Worm (Caenorhabditis elegans): ENCODE results near the gene abu-7.

Gene abu-7

ce11 chrV:5164682-5165081 is at the start of gene abu-7:
abu-7 (minus strand) TSS chrV:5164782.
- TF ChIP-seq ref-1 (GFP tag; conservative IDR thresholded peaks at IDR 0.05) (no peak), klf-2 (GFP tag; conservative IDR thresholded peaks at IDR 0.05) (no peak), tab-1 (GFP tag; IDR thresholded peaks at IDR 0.05) (no peak), med-1 (GFP tag; optimal IDR thresholded peaks at IDR 0.05; ENCODE audit: insufficient read depth) (no peak), cog-1 (tag; optimal IDR thresholded peaks at IDR 0.05) (no peak), flt-1 (GFP tag; IDR thresholded peaks at IDR 0.05) (no peak), ztf-23 (GFP tag; IDR thresholded peaks at IDR 0.05) (no peak), ztf-29 (GFP tag; IDR thresholded peaks at IDR 0.05) (no peak), T22C8.4 (GFP tag; IDR thresholded peaks at IDR 0.05) (no peak)

- no peak for TF ChIP-seq flt-1 (GFP tag; IDR thresholded peaks at IDR 0.05)
- no peak for TF ChIP-seq med-1 (GFP tag; optimal IDR thresholded peaks at IDR 0.05; ENCODE audit: insufficient read depth)
- TF ChIP-seq ztf-29 (GFP tag; IDR thresholded peaks at IDR 0.05) = no peak
- no peak for TF ChIP-seq T22C8.4 (GFP tag; IDR thresholded peaks at IDR 0.05)
- no peak for TF ChIP-seq cog-1 (tag; optimal IDR thresholded peaks at IDR 0.05)
- no peak for TF ChIP-seq tab-1 (GFP tag; IDR thresholded peaks at IDR 0.05)
- no peak for TF ChIP-seq ztf-23 (GFP tag; IDR thresholded peaks at IDR 0.05)
- no peak for TF ChIP-seq ref-1 (GFP tag; conservative IDR thresholded peaks at IDR 0.05)
- no peak for TF ChIP-seq klf-2 (GFP tag; conservative IDR thresholded peaks at IDR 0.05)
Observed at ce11 chrV:5213674-5214073, 49.1 kb upstream of the abu-7 start.

- TF ChIP-seq ref-1 (GFP tag; conservative IDR thresholded peaks at IDR 0.05) = no peak
- no peak for TF ChIP-seq T22C8.4 (GFP tag; IDR thresholded peaks at IDR 0.05)
- no peak for TF ChIP-seq klf-2 (GFP tag; conservative IDR thresholded peaks at IDR 0.05)
Observed at ce11 chrV:5204127-5204526, 39.5 kb upstream of the abu-7 start, which contains the start of gene ttc-37. ttc-37 (plus strand) TSS chrV:5204475.

- TF ChIP-seq ref-1 (GFP tag; conservative IDR thresholded peaks at IDR 0.05) (no peak), tab-1 (GFP tag; IDR thresholded peaks at IDR 0.05) (no peak), klf-2 (GFP tag; conservative IDR thresholded peaks at IDR 0.05) (no peak), T22C8.4 (GFP tag; IDR thresholded peaks at IDR 0.05) (no peak)
Observed at ce11 chrV:5203643-5204042, 39.1 kb upstream of the abu-7 start.

ce11 chrV:5201706-5202105 is 37.1 kb upstream of the abu-7 start:
- TF ChIP-seq ref-1 (GFP tag; conservative IDR thresholded peaks at IDR 0.05) = no peak
- TF ChIP-seq ztf-29 (GFP tag; IDR thresholded peaks at IDR 0.05) = no peak
- TF ChIP-seq cog-1 (tag; optimal IDR thresholded peaks at IDR 0.05) = no peak
- TF ChIP-seq tab-1 (GFP tag; IDR thresholded peaks at IDR 0.05) = no peak
- TF ChIP-seq klf-2 (GFP tag; conservative IDR thresholded peaks at IDR 0.05) = no peak
- TF ChIP-seq ztf-23 (GFP tag; IDR thresholded peaks at IDR 0.05) = no peak
- no peak for TF ChIP-seq med-1 (GFP tag; optimal IDR thresholded peaks at IDR 0.05; ENCODE audit: insufficient read depth)
- no peak for TF ChIP-seq flt-1 (GFP tag; IDR thresholded peaks at IDR 0.05)
- no peak for TF ChIP-seq T22C8.4 (GFP tag; IDR thresholded peaks at IDR 0.05)

ce11 chrV:5200188-5200587 is 35.6 kb upstream of the abu-7 start:
- no peak for TF ChIP-seq ref-1 (GFP tag; conservative IDR thresholded peaks at IDR 0.05)
- no peak for TF ChIP-seq tab-1 (GFP tag; IDR thresholded peaks at IDR 0.05)

ce11 chrV:5198240-5198639 is 33.7 kb upstream of the abu-7 start, which contains the start of gene Y47A7.2:
Y47A7.2 (minus strand) TSS chrV:5198340.
- TF ChIP-seq flt-1 (GFP tag; IDR thresholded peaks at IDR 0.05) = no peak
- no peak for TF ChIP-seq ztf-23 (GFP tag; IDR thresholded peaks at IDR 0.05)
- TF ChIP-seq ztf-29 (GFP tag; IDR thresholded peaks at IDR 0.05) = no peak
- no peak for TF ChIP-seq med-1 (GFP tag; optimal IDR thresholded peaks at IDR 0.05; ENCODE audit: insufficient read depth)
- no peak for TF ChIP-seq tab-1 (GFP tag; IDR thresholded peaks at IDR 0.05)
- TF ChIP-seq ref-1 (GFP tag; conservative IDR thresholded peaks at IDR 0.05) = no peak
- no peak for TF ChIP-seq T22C8.4 (GFP tag; IDR thresholded peaks at IDR 0.05)
- TF ChIP-seq klf-2 (GFP tag; conservative IDR thresholded peaks at IDR 0.05) = no peak
- TF ChIP-seq cog-1 (tag; optimal IDR thresholded peaks at IDR 0.05) = no peak

ce11 chrV:5194508-5194907 is 29.9 kb upstream of the abu-7 start, which contains the start of gene abu-8:
abu-8 (minus strand) TSS chrV:5194608.
- TF ChIP-seq med-1 (GFP tag; optimal IDR thresholded peaks at IDR 0.05; ENCODE audit: insufficient read depth) (no peak), ref-1 (GFP tag; conservative IDR thresholded peaks at IDR 0.05) (no peak), klf-2 (GFP tag; conservative IDR thresholded peaks at IDR 0.05) (0 out of 2 replicates have a peak, but pooled peaks have one; percentile 18), tab-1 (GFP tag; IDR thresholded peaks at IDR 0.05) (no peak)

ce11 chrV:5192501-5192900 is 27.9 kb upstream of the abu-7 start, which contains the start of gene C03A7.13:
C03A7.13 (minus strand) TSS chrV:5192543.
- TF ChIP-seq cog-1 (tag; optimal IDR thresholded peaks at IDR 0.05) (no peak), ztf-23 (GFP tag; IDR thresholded peaks at IDR 0.05) (no peak), klf-2 (GFP tag; conservative IDR thresholded peaks at IDR 0.05) (no peak), tab-1 (GFP tag; IDR thresholded peaks at IDR 0.05) (no peak), ref-1 (GFP tag; conservative IDR thresholded peaks at IDR 0.05) (no peak), T22C8.4 (GFP tag; IDR thresholded peaks at IDR 0.05) (no peak), med-1 (GFP tag; optimal IDR thresholded peaks at IDR 0.05; ENCODE audit: insufficient read depth) (no peak), flt-1 (GFP tag; IDR thresholded peaks at IDR 0.05) (no peak), ztf-29 (GFP tag; IDR thresholded peaks at IDR 0.05) (no peak)

ce11 chrV:5181612-5182011 is 17.0 kb upstream of the abu-7 start, which contains the start of gene C03A7.2:
C03A7.2 (plus strand) TSS chrV:5181912.
- TF ChIP-seq flt-1 (GFP tag; IDR thresholded peaks at IDR 0.05) (no peak), tab-1 (GFP tag; IDR thresholded peaks at IDR 0.05) (no peak), med-1 (GFP tag; optimal IDR thresholded peaks at IDR 0.05; ENCODE audit: insufficient read depth) (no peak), ztf-29 (GFP tag; IDR thresholded peaks at IDR 0.05) (no peak), cog-1 (tag; optimal IDR thresholded peaks at IDR 0.05) (no peak), ztf-23 (GFP tag; IDR thresholded peaks at IDR 0.05) (no peak), T22C8.4 (GFP tag; IDR thresholded peaks at IDR 0.05) (no peak), ref-1 (GFP tag; conservative IDR thresholded peaks at IDR 0.05) (no peak), klf-2 (GFP tag; conservative IDR thresholded peaks at IDR 0.05) (no peak)
